Fruit fly (Drosophila melanogaster): Measurements from ENCODE around the gene loco.

Gene loco

dm6 chr3R:22666449-22667283 lies 27.5 kb upstream of the loco start:
- TF ChIP-seq gt (GFP tag; IDR thresholded peaks at IDR 0.05) (no peak), CG4328 (GFP tag; optimal IDR thresholded peaks at IDR 0.05) (no peak), slp2 (GFP tag; optimal IDR thresholded peaks at IDR 0.05) (peak; percentile 4), nom (GFP tag; optimal IDR thresholded peaks at IDR 0.05) (peak; percentile 22), CG4360 (GFP tag; IDR thresholded peaks at IDR 0.05) (peak; percentile 81), Nf-YB (GFP tag; optimal IDR thresholded peaks at IDR 0.05) (peak; percentile 8), Deaf1 (tag; optimal IDR thresholded peaks at IDR 0.05) (peak; percentile 43), CG3163 (GFP tag; optimal IDR thresholded peaks at IDR 0.05) (peak; percentile 40), CG10147 (GFP tag; optimal IDR thresholded peaks at IDR 0.05) (no peak), oc (tag; optimal IDR thresholded peaks at IDR 0.05) (peak; percentile 12), CG12236 (GFP tag; optimal IDR thresholded peaks at IDR 0.05) (no peak), row (GFP tag; IDR thresholded peaks at IDR 0.05) (peak; percentile 62; the same call in 2 of the 3 replicates), CG42726 (GFP tag; IDR thresholded peaks at IDR 0.05; ENCODE audit: partially characterized antibody) (0 out of 2 replicates have a peak, but pooled peaks have one; percentile 18), dysf (GFP tag; IDR thresholded peaks at IDR 0.05) (no peak), CG15269 (tag; optimal IDR thresholded peaks at IDR 0.05) (peak; percentile 72), CG13123 (GFP tag; optimal IDR thresholded peaks at IDR 0.05) (no peak), pros (GFP tag; optimal IDR thresholded peaks at IDR 0.05) (peak; percentile 66), E2f2 (GFP tag; IDR thresholded peaks at IDR 0.05) (peak; percentile 11; the same call in 1 of the 2 replicates), Nf-YC (tag; optimal IDR thresholded peaks at IDR 0.05) (peak; percentile 24), Pdp1 (GFP tag; optimal IDR thresholded peaks at IDR 0.05) (peak in 1 of 2 experiments; percentile 1), Dfd (GFP tag; optimal IDR thresholded peaks at IDR 0.05) (no peak), HLH54F (GFP tag; optimal IDR thresholded peaks at IDR 0.05) (no peak), CG3995 (GFP tag; optimal IDR thresholded peaks at IDR 0.05) (peak; percentile 9), CG14050 (GFP tag; IDR thresholded peaks at IDR 0.05) (no peak), Xrp1 (GFP tag; IDR thresholded peaks at IDR 0.05) (0 out of 2 replicates have a peak, but pooled peaks have one; percentile 19), CG34422 (GFP tag; IDR thresholded peaks at IDR 0.05) (no peak; the same call in 2 of the 3 replicates), lilli (GFP tag; optimal IDR thresholded peaks at IDR 0.05) (no peak), Poxn (GFP tag; IDR thresholded peaks at IDR 0.05) (no peak), kni (GFP tag; optimal IDR thresholded peaks at IDR 0.05) (peak; percentile 22), abd-A (tag; optimal IDR thresholded peaks at IDR 0.05) (peak; percentile 64), insv (GFP tag; optimal IDR thresholded peaks at IDR 0.05) (peak in 1 of 2 experiments; percentile 3), Sry-β (GFP tag; optimal IDR thresholded peaks at IDR 0.05) (peak; percentile 92), CG13287 (GFP tag; IDR thresholded peaks at IDR 0.05; ENCODE audit: partially characterized antibody) (peak; percentile 32; the same call in 1 of the 2 replicates), Trl (optimal IDR thresholded peaks at IDR 0.05) (peak; percentile 77 to 78), Trl (GFP tag; optimal IDR thresholded peaks at IDR 0.05) (no peak), sd (tag; optimal IDR thresholded peaks at IDR 0.05) (peak; percentile 77), YL-1 (GFP tag; optimal IDR thresholded peaks at IDR 0.05) (peak; percentile 35), CG15479 (GFP tag; optimal IDR thresholded peaks at IDR 0.05) (peak; percentile 58), kah (GFP tag; optimal IDR thresholded peaks at IDR 0.05) (peak; percentile 46), unc-4 (GFP tag; IDR thresholded peaks at IDR 0.05; ENCODE audit: partially characterized antibody) (0 out of 2 replicates have a peak, but pooled peaks have one; percentile 19), CG1603 (tag; optimal IDR thresholded peaks at IDR 0.05) (peak; percentile 1), chinmo (GFP tag; IDR thresholded peaks at IDR 0.05; ENCODE audit: partially characterized antibody) (peak; percentile 82; the same call in 1 of the 4 replicates), Scr (GFP tag; IDR thresholded peaks at IDR 0.05; ENCODE audit: partially characterized antibody) (0 out of 2 replicates have a peak, but pooled peaks have one; percentile 12), Med (GFP tag) (peak; percentile 58), Neu2 (GFP tag; optimal IDR thresholded peaks at IDR 0.05; ENCODE audit: borderline replicate concordance) (peak; percentile 2), Jarid2 (GFP tag; optimal IDR thresholded peaks at IDR 0.05) (peak; percentile 95), CG6175 (GFP tag; IDR thresholded peaks at IDR 0.05) (peak; percentile 69; the same call in 1 of the 3 replicates), CG8478 (optimal IDR thresholded peaks at IDR 0.05) (peak; percentile 55)
